Worm (Caenorhabditis elegans): ENCODE data around the gene dhs-23.

The dhs-23 gene

DNA sequence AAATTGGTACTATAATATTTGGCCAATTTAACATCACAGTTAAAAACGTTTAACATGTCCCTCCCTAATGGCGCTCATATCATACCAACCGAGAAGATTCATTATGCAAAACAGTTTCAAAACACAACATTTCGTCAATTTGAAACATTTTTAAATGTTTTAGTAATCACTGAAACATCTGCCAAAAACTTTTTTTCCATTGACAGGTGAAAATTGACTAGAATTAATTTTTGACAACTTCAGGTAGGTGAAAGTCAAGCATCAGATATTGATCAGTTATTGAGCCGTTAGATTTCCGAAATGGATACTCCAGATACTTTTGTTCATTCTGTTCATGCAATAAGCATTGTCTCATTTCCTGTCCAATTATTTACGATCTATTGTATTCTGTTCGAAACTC is 25.9 kb downstream of the dhs-23 start, which contains the start of gene srh-257:
Gene srh-257 (plus strand): TSS at position 301 of the 400 bp plus-strand sequence.
- TF ChIP-seq ceh-44 (GFP tag; IDR thresholded peaks at IDR 0.05) (no peak), nhr-77 (tag; optimal IDR thresholded peaks at IDR 0.05) (no peak), dmd-8 (GFP tag; IDR thresholded peaks at IDR 0.05) (no peak)

DNA sequence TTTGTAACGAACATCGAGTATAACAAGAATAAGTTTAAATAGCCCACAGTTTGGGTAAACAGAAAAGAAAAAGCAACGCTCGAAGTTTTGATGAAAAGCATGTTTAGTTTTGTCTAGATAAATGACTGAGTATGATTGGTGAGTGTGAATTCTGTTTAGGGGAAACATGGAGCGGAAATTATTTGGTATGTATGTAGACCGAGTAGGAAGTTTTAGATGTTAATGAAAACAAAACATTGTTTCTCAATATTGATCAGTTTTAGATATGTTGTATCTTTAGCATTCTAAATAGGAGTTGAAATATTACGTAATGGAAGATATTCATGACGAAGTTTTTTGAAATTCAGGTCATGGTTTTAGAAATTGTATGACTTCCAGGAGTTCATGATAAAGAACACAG is 31.6 kb downstream of the dhs-23 start, which contains the start of gene srbc-63:
Gene srbc-63 (minus strand): TSS at position 101 of the 400 bp plus-strand sequence.
- TF ChIP-seq dve-1 (tag; optimal IDR thresholded peaks at IDR 0.05; ENCODE audit: insufficient read depth) (no peak), rbr-2 (tag; optimal IDR thresholded peaks at IDR 0.05) (no peak), lsy-2 (tag; optimal IDR thresholded peaks at IDR 0.05) (no peak), set-16 (GFP tag; IDR thresholded peaks at IDR 0.05) (no peak), R02D3.7 (tag; optimal IDR thresholded peaks at IDR 0.05) (no peak), daf-8 (GFP tag; IDR thresholded peaks at IDR 0.05) (no peak), ceh-20 (GFP tag; IDR thresholded peaks at IDR 0.05) (no peak), mxl-2 (GFP tag; conservative IDR thresholded peaks at IDR 0.05) (no peak), Y5F2A.4 (GFP tag; optimal IDR thresholded peaks at IDR 0.05) (no peak), zip-2 (tag; optimal IDR thresholded peaks at IDR 0.05) (no peak), unc-39 (tag; optimal IDR thresholded peaks at IDR 0.05) (no peak), ces-1 (GFP tag; optimal IDR thresholded peaks at IDR 0.05) (no peak), ztf-7 (tag; optimal IDR thresholded peaks at IDR 0.05) (no peak), madf-9 (GFP tag; conservative IDR thresholded peaks at IDR 0.05) (no peak), mes-2 (tag; optimal IDR thresholded peaks at IDR 0.05; ENCODE audit: poor library complexity, severe bottlenecking) (no peak), spr-3 (GFP tag; optimal IDR thresholded peaks at IDR 0.05) (no peak), zfp-3 (GFP tag; conservative IDR thresholded peaks at IDR 0.05) (no peak), fkh-10 (GFP tag; optimal IDR thresholded peaks at IDR 0.05) (no peak)

DNA sequence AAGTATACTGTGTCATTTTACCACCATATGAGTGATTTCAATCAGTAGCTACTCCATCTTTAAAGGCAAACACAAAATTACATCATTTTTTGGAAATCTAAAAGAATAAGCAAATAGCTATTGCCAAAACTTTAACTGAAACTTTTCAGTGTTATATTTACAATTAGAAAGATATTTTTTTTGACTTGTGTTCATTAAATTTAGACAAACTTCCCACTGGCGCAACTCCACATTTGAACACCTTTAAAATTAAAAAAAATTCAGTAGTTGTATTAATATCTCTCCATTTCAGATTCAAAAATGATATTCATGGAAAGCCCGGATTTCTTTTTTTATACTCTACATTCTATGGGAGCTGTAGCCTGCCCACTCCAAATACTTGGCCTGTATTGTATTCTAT is 32.8 kb downstream of the dhs-23 start, which contains the start of gene srh-264:
Gene srh-264 (plus strand): TSS at position 301 of the 400 bp plus-strand sequence.
- no peak for TF ChIP-seq nhr-25 (tag; optimal IDR thresholded peaks at IDR 0.05; ENCODE audit: borderline replicate concordance, insufficient read depth)
- no peak for TF ChIP-seq lin-1 (GFP tag; IDR thresholded peaks at IDR 0.05)
- no peak for TF ChIP-seq jun-1 (tag; optimal IDR thresholded peaks at IDR 0.05)
- no peak for TF ChIP-seq mxl-3 (GFP tag; optimal IDR thresholded peaks at IDR 0.05)
- TF ChIP-seq attf-4 (tag; optimal IDR thresholded peaks at IDR 0.05) = no peak
- TF ChIP-seq ctbp-1 (GFP tag; IDR thresholded peaks at IDR 0.05) = no peak
- TF ChIP-seq spr-3 (GFP tag; optimal IDR thresholded peaks at IDR 0.05) = no peak
- no peak for TF ChIP-seq pha-4 (GFP tag; IDR thresholded peaks at IDR 0.05)
- TF ChIP-seq pha-4 (tag; optimal IDR thresholded peaks at IDR 0.05) = no peak
- TF ChIP-seq F37D6.2 (tag; optimal IDR thresholded peaks at IDR 0.05) = no peak
- no peak for TF ChIP-seq set-16 (GFP tag; IDR thresholded peaks at IDR 0.05)
- TF ChIP-seq ZK337.2 (GFP tag; IDR thresholded peaks at IDR 0.05) = no peak
- TF ChIP-seq skn-1 (tag; optimal IDR thresholded peaks at IDR 0.05) = no peak

DNA sequence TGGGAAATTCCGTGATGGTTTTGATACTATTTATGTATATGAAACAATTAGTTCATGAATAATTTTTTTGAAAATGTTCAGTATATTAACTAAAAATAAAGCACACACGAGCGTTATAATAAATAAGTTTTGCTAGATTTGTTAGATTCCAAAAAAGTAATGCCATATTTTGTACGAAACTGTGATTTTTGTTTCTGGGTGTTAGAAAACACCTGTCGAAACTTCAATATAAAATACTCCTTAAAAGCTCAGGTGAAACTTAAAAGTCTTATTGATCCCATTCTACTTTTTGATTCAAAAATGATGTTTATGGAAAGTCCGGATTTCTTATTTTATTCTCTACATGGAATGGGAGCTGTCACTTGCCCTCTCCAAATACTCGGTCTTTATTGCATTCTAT is 34.9 kb downstream of the dhs-23 start, which contains the start of gene srh-265:
Gene srh-265 (plus strand): TSS at position 301 of the 400 bp plus-strand sequence.
- TF ChIP-seq hlh-11 (tag; optimal IDR thresholded peaks at IDR 0.05) = no peak
- no peak for TF ChIP-seq snpc-4 (tag; optimal IDR thresholded peaks at IDR 0.05)
- no peak for TF ChIP-seq ama-1 (optimal IDR thresholded peaks at IDR 0.05)
- TF ChIP-seq madf-9 (GFP tag; conservative IDR thresholded peaks at IDR 0.05) = no peak
- TF ChIP-seq hlh-30 (tag; optimal IDR thresholded peaks at IDR 0.05; ENCODE audit: insufficient read depth) = no peak
- no peak for TF ChIP-seq rbr-2 (tag; optimal IDR thresholded peaks at IDR 0.05)
- TF ChIP-seq ces-1 (GFP tag; optimal IDR thresholded peaks at IDR 0.05) = no peak

Data from whole organism, L4 larva.